Fruit fly (Drosophila melanogaster) whole organism, prepupa: ENCODE data around the gene msi.
A peak's percentile ranks its signal among the peaks of the same experiment; 100 is the strongest.

Experiments
- Blimp-1 ChIP-seq: fragments of 200-800 bp; sonication (Bioruptor generic); optimal IDR thresholded peaks from 3 replicates; lab custom pipeline; 2017; ENCODE audit warnings: missing biosample characterization, missing genetic modification characterization, mild to moderate bottlenecking, moderate library complexity, missing genetic modification reagents
- CG11294 ChIP-seq: fragments of 200-800 bp; sonication (Bioruptor generic); IDR thresholded peaks from 2 replicates; pipeline ENCODE4 v1.3.6; 2022; ENCODE audit warnings: missing biosample characterization, missing genetic modification characterization
- CG11902 ChIP-seq: fragments of 200-800 bp; sonication (Bioruptor generic); optimal IDR thresholded peaks from 3 replicates; lab custom pipeline; 2016; ENCODE audit warnings: missing biosample characterization, missing genetic modification characterization
- CG15336 ChIP-seq: fragments of 200-800 bp; sonication (Bioruptor generic); IDR thresholded peaks from 2 replicates; pipeline ENCODE4 v1.3.6; 2022; ENCODE audit warnings: missing biosample characterization, missing genetic modification characterization
- CG16779 ChIP-seq: fragments of 200-800 bp; sonication (Bioruptor generic); optimal IDR thresholded peaks from 3 replicates; lab custom pipeline; 2017; ENCODE audit warnings: missing biosample characterization, mild to moderate bottlenecking, missing genetic modification characterization
- CG4318 ChIP-seq: fragments of 200-800 bp; sonication (Bioruptor generic); optimal IDR thresholded peaks from 3 replicates; lab custom pipeline; 2017; ENCODE audit warnings: missing biosample characterization, mild to moderate bottlenecking, missing genetic modification characterization
- CG6163 ChIP-seq: fragments of 200-800 bp; sonication (Bioruptor generic); IDR thresholded peaks from 3 replicates; pipeline ENCODE4 v1.3.6; 2022; ENCODE audit warnings: missing biosample characterization, missing genetic modification characterization
- CG6792 ChIP-seq: fragments of 200-800 bp; sonication (Bioruptor generic); optimal IDR thresholded peaks from 3 replicates; lab custom pipeline; 2016; ENCODE audit warnings: missing biosample characterization, missing genetic modification characterization
- CG6808 ChIP-seq: fragments of 200-800 bp; sonication (Bioruptor generic); optimal IDR thresholded peaks from 3 replicates; lab custom pipeline; 2017; ENCODE audit warnings: missing biosample characterization, missing genetic modification characterization, mild to moderate bottlenecking, moderate library complexity, missing genetic modification reagents
- CG6854 ChIP-seq: fragments of 200-800 bp; sonication (Bioruptor generic); optimal IDR thresholded peaks from 2 replicates; lab custom pipeline; 2017; ENCODE audit warnings: missing biosample characterization, mild to moderate bottlenecking, missing genetic modification characterization
- CG7368 ChIP-seq: fragments of 200-800 bp; sonication (Bioruptor generic); optimal IDR thresholded peaks from 3 replicates; lab custom pipeline; 2016; ENCODE audit warnings: missing biosample characterization, missing genetic modification characterization
- CG8319 ChIP-seq: fragments of 200-800 bp; sonication (Bioruptor generic); optimal IDR thresholded peaks from 3 replicates; lab custom pipeline; 2016; ENCODE audit warnings: missing biosample characterization, missing genetic modification characterization
- CG9139 ChIP-seq: fragments of 200-800 bp; sonication (Bioruptor generic); optimal IDR thresholded peaks from 3 replicates; lab custom pipeline; 2017; ENCODE audit warnings: missing biosample characterization, mild to moderate bottlenecking, missing genetic modification characterization
- Eip75B ChIP-seq: fragments of 200-800 bp; sonication (Bioruptor generic); optimal IDR thresholded peaks from 3 replicates; lab custom pipeline; 2016; ENCODE audit warnings: missing biosample characterization, missing genetic modification characterization
- Eip78C ChIP-seq: fragments of 200-800 bp; sonication (Bioruptor generic); peaks from one replicate; lab custom pipeline; 2016; ENCODE audit warnings: missing biosample characterization, missing genetic modification characterization
- Eip93F ChIP-seq: fragments of 200-800 bp; sonication (Bioruptor generic); optimal IDR thresholded peaks from 2 replicates; lab custom pipeline; 2016; ENCODE audit warnings: missing biosample characterization, mild to moderate bottlenecking, missing genetic modification characterization
- Gug ChIP-seq: fragments of 200-800 bp; sonication (Bioruptor generic); IDR thresholded peaks from 2 replicates; pipeline ENCODE4 v1.3.6; 2022; ENCODE audit warnings: missing biosample characterization, missing genetic modification characterization
- Hr38 ChIP-seq: sonication (Bioruptor generic); optimal IDR thresholded peaks from 2 replicates; lab custom pipeline; 2016; ENCODE audit warnings: missing biosample characterization, missing genetic modification characterization
- Hr4 ChIP-seq: fragments of 200-800 bp; sonication (Bioruptor generic); optimal IDR thresholded peaks from 3 replicates; lab custom pipeline; 2016; ENCODE audit warnings: missing biosample characterization, missing genetic modification characterization
- Lpt ChIP-seq: fragments of 200-800 bp; sonication (Bioruptor generic); optimal IDR thresholded peaks from 3 replicates; lab custom pipeline; 2016; ENCODE audit warnings: missing biosample characterization, missing genetic modification characterization
- OdsH ChIP-seq: fragments of 200-800 bp; sonication (Bioruptor generic); optimal IDR thresholded peaks from 3 replicates; lab custom pipeline; 2016; ENCODE audit warnings: missing biosample characterization, missing genetic modification characterization
- Smox ChIP-seq: fragments of 200-800 bp; sonication (Bioruptor generic); optimal IDR thresholded peaks from 3 replicates; lab custom pipeline; 2016; ENCODE audit warnings: missing biosample characterization, missing genetic modification characterization
- Sox102F ChIP-seq: fragments of 200-800 bp; sonication (Bioruptor generic); optimal IDR thresholded peaks from 2 replicates; lab custom pipeline; 2016; ENCODE audit warnings: missing biosample characterization, mild to moderate bottlenecking, missing genetic modification characterization
- Sox15 ChIP-seq: fragments of 200-800 bp; sonication (Bioruptor generic); optimal IDR thresholded peaks from 3 replicates; lab custom pipeline; 2016; ENCODE audit warnings: missing biosample characterization, missing genetic modification characterization
- achi ChIP-seq: fragments of 200-800 bp; sonication (Bioruptor generic); optimal IDR thresholded peaks from 3 replicates; lab custom pipeline; 2016; ENCODE audit warnings: missing biosample characterization, missing genetic modification characterization
- acj6 ChIP-seq: fragments of 200-800 bp; sonication (Bioruptor generic); optimal IDR thresholded peaks from 3 replicates; lab custom pipeline; 2016; ENCODE audit warnings: missing biosample characterization, missing genetic modification characterization
- dsx ChIP-seq: fragments of 200-800 bp; optimal IDR thresholded peaks from 3 replicates; lab custom pipeline; 2019; ENCODE audit warnings: missing biosample characterization, mild to moderate bottlenecking, missing genetic modification characterization, moderate library complexity; ENCODE audit not compliant: poor library complexity, severe bottlenecking
- eg ChIP-seq: fragments of 200-800 bp; sonication (Bioruptor generic); IDR thresholded peaks from 3 replicates; pipeline ENCODE4 v1.3.6; 2022; ENCODE audit warnings: missing biosample characterization, missing genetic modification characterization
- fd85E ChIP-seq: fragments of 200-800 bp; sonication (Bioruptor generic); optimal IDR thresholded peaks from 3 replicates; lab custom pipeline; 2016; ENCODE audit warnings: missing biosample characterization, missing genetic modification characterization
- fkh ChIP-seq: fragments of 200-800 bp; sonication (Bioruptor generic); optimal IDR thresholded peaks from 3 replicates; lab custom pipeline; 2017; ENCODE audit warnings: missing biosample characterization, mild to moderate bottlenecking, missing genetic modification characterization, moderate library complexity
- salr ChIP-seq, 2 experiments: fragments of 200-800 bp; sonication (Bioruptor generic); optimal IDR thresholded peaks; 3 replicates each; lab custom pipeline; 2016 to 2018; ENCODE audit warnings: missing biosample characterization in 2 of 2, missing genetic modification characterization in 2 of 2, mild to moderate bottlenecking in 1 of 2
- spab ChIP-seq: fragments of 200-800 bp; sonication (Bioruptor generic); optimal IDR thresholded peaks from 2 replicates; lab custom pipeline; 2017; ENCODE audit warnings: missing biosample characterization, mild to moderate bottlenecking, missing genetic modification characterization, missing genetic modification reagents
- ss ChIP-seq, 2 experiments: fragments of 200-800 bp; sonication (Bioruptor generic); optimal IDR thresholded peaks; 2 replicates in 1 of 2; 3 replicates in 1 of 2; lab custom pipeline; 2017 to 2018; ENCODE audit warnings: mild to moderate bottlenecking in 2 of 2, missing biosample characterization in 2 of 2, missing genetic modification characterization in 2 of 2, moderate library complexity in 1 of 2
- svp ChIP-seq: fragments of 200-800 bp; sonication (Bioruptor generic); peaks from one replicate; lab custom pipeline; 2016; ENCODE audit warnings: missing biosample characterization, missing genetic modification characterization

msi gene

dm6 chr3R:25589168-25589567, 73.2 kb downstream of the msi start:
- TF ChIP-seq CG6792: no peak
- TF ChIP-seq svp (GFP tag; lab: Kevin White, UChicago): peak; percentile 60

- TF ChIP-seq CG4318 (GFP tag; lab: Kevin White, UChicago) (no peak), Eip78C (peak; percentile 20)
Measured at dm6 chr3R:25590850-25591410, 75.0 kb downstream of the msi start.

dm6 chr3R:25591500-25591899, 75.6 kb downstream of the msi start:
- no peak for TF ChIP-seq fd85E
- peak; percentile 31 for TF ChIP-seq svp (GFP tag; lab: Kevin White, UChicago)
- TF ChIP-seq, all 60 proteins: peak for 1

- TF ChIP-seq Sox15 (GFP tag; lab: Kevin White, UChicago) (no peak), Eip93F (GFP tag; lab: Kevin White, UChicago) (no peak), Eip78C (peak; percentile 5), fkh (GFP tag; lab: Kevin White, UChicago) (no peak), achi (GFP tag; lab: Kevin White, UChicago) (no peak), Hr38 (no peak)
Measured at dm6 chr3R:25594128-25594527, 78.2 kb downstream of the msi start.

dm6 chr3R:25596274-25597034, 80.5 kb downstream of the msi start:
- no peak for TF ChIP-seq CG16779 (tag; lab: Kevin White, UChicago)
- no peak for TF ChIP-seq CG11902
- no peak for TF ChIP-seq Gug (GFP tag; lab: Robert Waterston, UW)
- TF ChIP-seq CG6163: no peak
- TF ChIP-seq CG9139 (GFP tag; lab: Kevin White, UChicago): peak; percentile 60
- peak; percentile 59 to 76 for TF ChIP-seq ss (GFP tag; optimal IDR thresholded peaks at IDR 0.05; lab: Kevin White, UChicago)
- no peak for TF ChIP-seq Lpt (GFP tag; lab: Kevin White, UChicago)
- no peak for TF ChIP-seq Eip75B (GFP tag; lab: Kevin White, UChicago)
- TF ChIP-seq dsx: peak; percentile 83
- TF ChIP-seq Hr4 (GFP tag; lab: Kevin White, UChicago): no peak
- no peak for TF ChIP-seq Smox (GFP tag; lab: Kevin White, UChicago)
- TF ChIP-seq OdsH: no peak
- TF ChIP-seq Hr38: no peak
- no peak for TF ChIP-seq eg (GFP tag; lab: Robert Waterston, UW)
- no peak for TF ChIP-seq CG15336
- TF ChIP-seq spab (GFP tag; lab: Kevin White, UChicago): peak; percentile 48
- TF ChIP-seq CG6808: peak; percentile 68
- no peak for TF ChIP-seq salr (GFP tag; optimal IDR thresholded peaks at IDR 0.05; lab: Kevin White, UChicago)
- TF ChIP-seq Sox102F (GFP tag; lab: Kevin White, UChicago): no peak
- no peak for TF ChIP-seq Eip78C
- no peak for TF ChIP-seq Blimp-1 (GFP tag; lab: Kevin White, UChicago)
- no peak for TF ChIP-seq CG8319
- no peak for TF ChIP-seq CG6854 (GFP tag; lab: Kevin White, UChicago)
- TF ChIP-seq CG11294 (GFP tag; lab: Robert Waterston, UW): no peak
- TF ChIP-seq acj6 (GFP tag; lab: Kevin White, UChicago): no peak
- TF ChIP-seq CG7368 (GFP tag; lab: Kevin White, UChicago): no peak
